Fruit fly (Drosophila melanogaster): ENCODE results near the gene Fkbp39.

Fkbp39 gene

DNA sequence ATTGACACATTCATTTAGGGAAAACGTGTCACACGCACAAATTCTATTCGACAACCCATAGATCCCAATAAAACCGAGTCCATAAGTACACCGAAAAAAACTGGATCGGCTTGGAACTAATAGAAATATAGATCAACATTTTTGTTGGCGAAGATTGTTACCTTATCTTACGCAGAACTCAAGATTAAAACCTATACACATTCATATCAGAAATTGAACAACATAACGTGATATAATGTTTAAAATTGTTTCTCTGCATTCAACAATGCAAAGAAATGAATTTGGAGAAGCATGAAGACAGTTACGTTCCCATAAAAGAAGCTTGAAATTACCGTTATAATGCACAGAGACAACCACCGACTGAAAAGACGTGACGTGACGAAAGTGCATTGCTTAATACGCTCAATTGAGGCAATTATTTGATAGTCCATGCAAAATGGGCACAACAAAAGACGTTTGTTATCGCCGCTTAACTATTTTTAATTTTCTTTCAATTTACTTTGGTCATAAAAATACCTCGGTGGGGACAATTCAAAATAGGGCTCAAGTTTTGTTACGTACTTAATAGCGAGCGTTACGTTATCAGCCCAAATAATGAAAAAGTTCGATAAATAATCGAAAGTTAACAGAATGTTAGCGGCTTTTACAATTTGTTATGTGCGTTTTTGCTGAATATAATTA is 7.3 kb upstream of the Fkbp39 start, which contains the start of gene SerRS-m (continued):
- no peak for TF ChIP-seq CG13775 (GFP tag; optimal IDR thresholded peaks at IDR 0.05)
- TF ChIP-seq Dref (GFP tag; IDR thresholded peaks at IDR 0.05): peak; percentile 45
- TF ChIP-seq CG18262 (tag; optimal IDR thresholded peaks at IDR 0.05): peak; percentile 14
- TF ChIP-seq ems (GFP tag; optimal IDR thresholded peaks at IDR 0.05): no peak
- no peak for TF ChIP-seq Vsx1 (GFP tag; optimal IDR thresholded peaks at IDR 0.05)
- TF ChIP-seq crp (GFP tag; optimal IDR thresholded peaks at IDR 0.05): no peak
- no peak for TF ChIP-seq luna (GFP tag; optimal IDR thresholded peaks at IDR 0.05)
- TF ChIP-seq gce (GFP tag; IDR thresholded peaks at IDR 0.05): no peak
- no peak for TF ChIP-seq CG4854 (GFP tag; optimal IDR thresholded peaks at IDR 0.05)
- TF ChIP-seq CG17802 (tag; optimal IDR thresholded peaks at IDR 0.05): no peak
- peak; percentile 28 for TF ChIP-seq gsb-n (tag; optimal IDR thresholded peaks at IDR 0.05)
- no peak for TF ChIP-seq chinmo (GFP tag; IDR thresholded peaks at IDR 0.05; ENCODE audit: partially characterized antibody)
- no peak for TF ChIP-seq onecut (GFP tag; IDR thresholded peaks at IDR 0.05)
- no peak for TF ChIP-seq CG14710 (tag; optimal IDR thresholded peaks at IDR 0.05)
- no peak for TF ChIP-seq Sry-δ (GFP tag; optimal IDR thresholded peaks at IDR 0.05)
- TF ChIP-seq Dll (GFP tag; IDR thresholded peaks at IDR 0.05; ENCODE audit: partially characterized antibody): no peak
- no peak for TF ChIP-seq CG16813 (GFP tag; IDR thresholded peaks at IDR 0.05; ENCODE audit: partially characterized antibody)
- no peak for TF ChIP-seq sqz (GFP tag; optimal IDR thresholded peaks at IDR 0.05)
- no peak for TF ChIP-seq br (optimal IDR thresholded peaks at IDR 0.05)
- TF ChIP-seq hb (GFP tag; IDR thresholded peaks at IDR 0.05; ENCODE audit: partially characterized antibody): no peak
- 0 out of 2 replicates have a peak, but pooled peaks have one; percentile 18 for TF ChIP-seq HLH3B (GFP tag; IDR thresholded peaks at IDR 0.05)
- no peak for TF ChIP-seq org-1 (GFP tag; optimal IDR thresholded peaks at IDR 0.05)
- TF ChIP-seq CG6813 (GFP tag; optimal IDR thresholded peaks at IDR 0.05): no peak
- no peak for TF ChIP-seq CG11398 (GFP tag; optimal IDR thresholded peaks at IDR 0.05)
- no peak for TF ChIP-seq CG32772 (GFP tag; IDR thresholded peaks at IDR 0.05)
- TF ChIP-seq ato (GFP tag; IDR thresholded peaks at IDR 0.05; ENCODE audit: partially characterized antibody): no peak
- TF ChIP-seq Jarid2 (GFP tag; optimal IDR thresholded peaks at IDR 0.05): no peak
- TF ChIP-seq klu (GFP tag; IDR thresholded peaks at IDR 0.05): no peak
- no peak for TF ChIP-seq CG1024 (GFP tag; IDR thresholded peaks at IDR 0.05)
- no peak for TF ChIP-seq CG7987 (GFP tag; optimal IDR thresholded peaks at IDR 0.05)
- TF ChIP-seq CG8290 (GFP tag; optimal IDR thresholded peaks at IDR 0.05): no peak
- no peak for TF ChIP-seq CG8290 (tag; optimal IDR thresholded peaks at IDR 0.05)
- TF ChIP-seq ase (GFP tag; IDR thresholded peaks at IDR 0.05): no peak
- no peak for TF ChIP-seq eve (GFP tag; optimal IDR thresholded peaks at IDR 0.05)
- no peak for TF ChIP-seq ewg (GFP tag; optimal IDR thresholded peaks at IDR 0.05)
- TF ChIP-seq Stat92E (GFP tag; optimal IDR thresholded peaks at IDR 0.05): no peak
- no peak for TF ChIP-seq ham (GFP tag; IDR thresholded peaks at IDR 0.05)
- no peak for TF ChIP-seq CG3065 (GFP tag; optimal IDR thresholded peaks at IDR 0.05)
- TF ChIP-seq Tbp (GFP tag; optimal IDR thresholded peaks at IDR 0.05): no peak
- no peak for TF ChIP-seq tgo (GFP tag; IDR thresholded peaks at IDR 0.05)
- no peak for TF ChIP-seq Hr39 (optimal IDR thresholded peaks at IDR 0.05)
- no peak for TF ChIP-seq Sox100B (GFP tag; optimal IDR thresholded peaks at IDR 0.05)
- TF ChIP-seq CG8388 (GFP tag; optimal IDR thresholded peaks at IDR 0.05): peak; percentile 41
- peak; percentile 35 for TF ChIP-seq E2f2 (GFP tag; IDR thresholded peaks at IDR 0.05)
- TF ChIP-seq fd3F (GFP tag; optimal IDR thresholded peaks at IDR 0.05): no peak
- TF ChIP-seq Lhr (GFP tag; optimal IDR thresholded peaks at IDR 0.05): no peak
- TF ChIP-seq CG16779 (GFP tag; IDR thresholded peaks at IDR 0.05): no peak
- TF ChIP-seq disco-r (GFP tag; optimal IDR thresholded peaks at IDR 0.05): no peak
- TF ChIP-seq tin (GFP tag; optimal IDR thresholded peaks at IDR 0.05): no peak
- TF ChIP-seq gcm2 (GFP tag; optimal IDR thresholded peaks at IDR 0.05): no peak
- no peak for TF ChIP-seq CG15073 (GFP tag; optimal IDR thresholded peaks at IDR 0.05)

All from whole organism, embryonic.